Fruit fly (Drosophila melanogaster) whole organism, prepupa: ENCODE measurements around the gene Obp28a.
A peak's percentile ranks its signal among the peaks of the same experiment; 100 is the strongest.

Experiments
- Blimp-1 ChIP-seq: fragments of 200-800 bp; sonication (Bioruptor generic); optimal IDR thresholded peaks from 3 replicates; lab custom pipeline; 2017; ENCODE audit warnings: missing biosample characterization, missing genetic modification characterization, mild to moderate bottlenecking, moderate library complexity, missing genetic modification reagents
- CG10631 ChIP-seq: fragments of 200-800 bp; sonication (Bioruptor generic); optimal IDR thresholded peaks from 2 replicates; lab custom pipeline; 2016; ENCODE audit warnings: missing biosample characterization, missing genetic modification characterization
- CG11294 ChIP-seq: fragments of 200-800 bp; sonication (Bioruptor generic); IDR thresholded peaks from 2 replicates; pipeline ENCODE4 v1.3.6; 2022; ENCODE audit warnings: missing biosample characterization, missing genetic modification characterization
- CG11762 ChIP-seq: fragments of 200-800 bp; sonication (Bioruptor generic); optimal IDR thresholded peaks from 3 replicates; lab custom pipeline; 2016; ENCODE audit warnings: missing biosample characterization, missing genetic modification characterization; ENCODE audit not compliant: insufficient read depth
- CG11902 ChIP-seq: fragments of 200-800 bp; sonication (Bioruptor generic); optimal IDR thresholded peaks from 3 replicates; lab custom pipeline; 2016; ENCODE audit warnings: missing biosample characterization, missing genetic modification characterization
- CG15336 ChIP-seq: fragments of 200-800 bp; sonication (Bioruptor generic); IDR thresholded peaks from 2 replicates; pipeline ENCODE4 v1.3.6; 2022; ENCODE audit warnings: missing biosample characterization, missing genetic modification characterization
- CG1621 ChIP-seq: fragments of 200-800 bp; sonication (Bioruptor generic); optimal IDR thresholded peaks from 3 replicates; lab custom pipeline; 2018; ENCODE audit warnings: missing biosample characterization, mild to moderate bottlenecking, missing genetic modification characterization
- CG16779 ChIP-seq: fragments of 200-800 bp; sonication (Bioruptor generic); optimal IDR thresholded peaks from 3 replicates; lab custom pipeline; 2017; ENCODE audit warnings: missing biosample characterization, mild to moderate bottlenecking, missing genetic modification characterization
- CG31627 ChIP-seq: fragments of 200-800 bp; sonication (Bioruptor generic); optimal IDR thresholded peaks from 3 replicates; lab custom pipeline; 2016; ENCODE audit warnings: missing biosample characterization, missing genetic modification characterization
- CG3919 ChIP-seq: fragments of 200-800 bp; sonication (Bioruptor generic); optimal IDR thresholded peaks from 3 replicates; lab custom pipeline; 2016; ENCODE audit warnings: missing biosample characterization, missing genetic modification characterization
- CG6163 ChIP-seq: fragments of 200-800 bp; sonication (Bioruptor generic); IDR thresholded peaks from 3 replicates; pipeline ENCODE4 v1.3.6; 2022; ENCODE audit warnings: missing biosample characterization, missing genetic modification characterization
- CG6276 ChIP-seq: fragments of 200-800 bp; sonication (Bioruptor generic); optimal IDR thresholded peaks from 2 replicates; lab custom pipeline; 2017; ENCODE audit warnings: missing biosample characterization, mild to moderate bottlenecking, missing genetic modification characterization
- CG6792 ChIP-seq: fragments of 200-800 bp; sonication (Bioruptor generic); optimal IDR thresholded peaks from 3 replicates; lab custom pipeline; 2016; ENCODE audit warnings: missing biosample characterization, missing genetic modification characterization
- CG6808 ChIP-seq: fragments of 200-800 bp; sonication (Bioruptor generic); optimal IDR thresholded peaks from 3 replicates; lab custom pipeline; 2017; ENCODE audit warnings: missing biosample characterization, missing genetic modification characterization, mild to moderate bottlenecking, moderate library complexity, missing genetic modification reagents
- CG7368 ChIP-seq: fragments of 200-800 bp; sonication (Bioruptor generic); optimal IDR thresholded peaks from 3 replicates; lab custom pipeline; 2016; ENCODE audit warnings: missing biosample characterization, missing genetic modification characterization
- CG8119 ChIP-seq: fragments of 200-800 bp; sonication (Bioruptor generic); IDR thresholded peaks from 3 replicates; pipeline ENCODE4 v1.3.6; 2022; ENCODE audit warnings: missing biosample characterization, missing genetic modification characterization
- CG8632 ChIP-seq: fragments of 200-800 bp; sonication (Bioruptor generic); optimal IDR thresholded peaks from 3 replicates; lab custom pipeline; 2016; ENCODE audit warnings: missing biosample characterization, missing genetic modification characterization
- CG9139 ChIP-seq: fragments of 200-800 bp; sonication (Bioruptor generic); optimal IDR thresholded peaks from 3 replicates; lab custom pipeline; 2017; ENCODE audit warnings: missing biosample characterization, mild to moderate bottlenecking, missing genetic modification characterization
- Eip78C ChIP-seq: fragments of 200-800 bp; sonication (Bioruptor generic); peaks from one replicate; lab custom pipeline; 2016; ENCODE audit warnings: missing biosample characterization, missing genetic modification characterization
- Ets21C ChIP-seq: fragments of 200-800 bp; sonication (Bioruptor generic); optimal IDR thresholded peaks from 3 replicates; lab custom pipeline; 2016; ENCODE audit warnings: missing biosample characterization, missing genetic modification characterization
- Ets96B ChIP-seq: fragments of 200-800 bp; optimal IDR thresholded peaks from 2 replicates; lab custom pipeline; 2019; ENCODE audit warnings: missing biosample characterization, mild to moderate bottlenecking, missing genetic modification characterization, moderate library complexity
- Gug ChIP-seq: fragments of 200-800 bp; sonication (Bioruptor generic); IDR thresholded peaks from 2 replicates; pipeline ENCODE4 v1.3.6; 2022; ENCODE audit warnings: missing biosample characterization, missing genetic modification characterization
- Hr39 ChIP-seq: fragments of 200-800 bp; sonication (Bioruptor generic); optimal IDR thresholded peaks from 2 replicates; lab custom pipeline; 2016; ENCODE audit warnings: missing biosample characterization, missing genetic modification characterization
- Hr4 ChIP-seq: fragments of 200-800 bp; sonication (Bioruptor generic); optimal IDR thresholded peaks from 3 replicates; lab custom pipeline; 2016; ENCODE audit warnings: missing biosample characterization, missing genetic modification characterization
- Met ChIP-seq: fragments of 200-800 bp; sonication (Bioruptor generic); optimal IDR thresholded peaks from 3 replicates; lab custom pipeline; 2016; ENCODE audit warnings: missing biosample characterization, missing genetic modification characterization
- OdsH ChIP-seq: fragments of 200-800 bp; sonication (Bioruptor generic); optimal IDR thresholded peaks from 3 replicates; lab custom pipeline; 2016; ENCODE audit warnings: missing biosample characterization, missing genetic modification characterization
- Smox ChIP-seq: fragments of 200-800 bp; sonication (Bioruptor generic); optimal IDR thresholded peaks from 3 replicates; lab custom pipeline; 2016; ENCODE audit warnings: missing biosample characterization, missing genetic modification characterization
- Sox102F ChIP-seq: fragments of 200-800 bp; sonication (Bioruptor generic); optimal IDR thresholded peaks from 2 replicates; lab custom pipeline; 2016; ENCODE audit warnings: missing biosample characterization, mild to moderate bottlenecking, missing genetic modification characterization
- achi ChIP-seq: fragments of 200-800 bp; sonication (Bioruptor generic); optimal IDR thresholded peaks from 3 replicates; lab custom pipeline; 2016; ENCODE audit warnings: missing biosample characterization, missing genetic modification characterization
- cyc ChIP-seq: fragments of 200-800 bp; sonication (Bioruptor generic); optimal IDR thresholded peaks from 3 replicates; lab custom pipeline; 2016; ENCODE audit warnings: missing biosample characterization, missing genetic modification characterization
- dac ChIP-seq: fragments of 200-800 bp; sonication (Bioruptor generic); optimal IDR thresholded peaks from 2 replicates; lab custom pipeline; 2017; ENCODE audit warnings: missing biosample characterization, mild to moderate bottlenecking, missing genetic modification characterization
- eg ChIP-seq: fragments of 200-800 bp; sonication (Bioruptor generic); IDR thresholded peaks from 3 replicates; pipeline ENCODE4 v1.3.6; 2022; ENCODE audit warnings: missing biosample characterization, missing genetic modification characterization
- esn ChIP-seq: fragments of 200-800 bp; sonication (Bioruptor generic); optimal IDR thresholded peaks from 2 replicates; lab custom pipeline; 2016; ENCODE audit warnings: missing biosample characterization, mild to moderate bottlenecking, missing genetic modification characterization, moderate library complexity
- fd59A ChIP-seq: fragments of 200-800 bp; sonication (Bioruptor generic); optimal IDR thresholded peaks from 2 replicates; lab custom pipeline; 2017; ENCODE audit warnings: missing biosample characterization, mild to moderate bottlenecking, missing genetic modification characterization, missing genetic modification reagents
- fkh ChIP-seq: fragments of 200-800 bp; sonication (Bioruptor generic); optimal IDR thresholded peaks from 3 replicates; lab custom pipeline; 2017; ENCODE audit warnings: missing biosample characterization, mild to moderate bottlenecking, missing genetic modification characterization, moderate library complexity
- lz ChIP-seq: fragments of 200-800 bp; sonication (Bioruptor generic); optimal IDR thresholded peaks from 3 replicates; lab custom pipeline; 2016; ENCODE audit warnings: missing biosample characterization, missing genetic modification characterization
- net ChIP-seq: fragments of 200-800 bp; sonication (Bioruptor generic); optimal IDR thresholded peaks from 3 replicates; lab custom pipeline; 2016; ENCODE audit warnings: missing biosample characterization, missing genetic modification characterization
- pdm3 ChIP-seq: fragments of 200-800 bp; sonication (Bioruptor generic); optimal IDR thresholded peaks from 3 replicates; lab custom pipeline; 2016; ENCODE audit warnings: missing biosample characterization, missing genetic modification characterization
- salr ChIP-seq, 2 experiments: fragments of 200-800 bp; sonication (Bioruptor generic); optimal IDR thresholded peaks; 3 replicates each; lab custom pipeline; 2016 to 2018; ENCODE audit warnings: missing biosample characterization in 2 of 2, missing genetic modification characterization in 2 of 2, mild to moderate bottlenecking in 1 of 2
- spab ChIP-seq: fragments of 200-800 bp; sonication (Bioruptor generic); optimal IDR thresholded peaks from 2 replicates; lab custom pipeline; 2017; ENCODE audit warnings: missing biosample characterization, mild to moderate bottlenecking, missing genetic modification characterization, missing genetic modification reagents
- ss ChIP-seq, 2 experiments: fragments of 200-800 bp; sonication (Bioruptor generic); optimal IDR thresholded peaks; 2 replicates in 1 of 2; 3 replicates in 1 of 2; lab custom pipeline; 2017 to 2018; ENCODE audit warnings: mild to moderate bottlenecking in 2 of 2, missing biosample characterization in 2 of 2, missing genetic modification characterization in 2 of 2, moderate library complexity in 1 of 2
- svp ChIP-seq: fragments of 200-800 bp; sonication (Bioruptor generic); peaks from one replicate; lab custom pipeline; 2016; ENCODE audit warnings: missing biosample characterization, missing genetic modification characterization
- vri ChIP-seq: fragments of 200-800 bp; sonication (Bioruptor generic); optimal IDR thresholded peaks from 3 replicates; lab custom pipeline; 2016; ENCODE audit warnings: missing biosample characterization, mild to moderate bottlenecking, missing genetic modification characterization

Obp28a gene

DNA sequence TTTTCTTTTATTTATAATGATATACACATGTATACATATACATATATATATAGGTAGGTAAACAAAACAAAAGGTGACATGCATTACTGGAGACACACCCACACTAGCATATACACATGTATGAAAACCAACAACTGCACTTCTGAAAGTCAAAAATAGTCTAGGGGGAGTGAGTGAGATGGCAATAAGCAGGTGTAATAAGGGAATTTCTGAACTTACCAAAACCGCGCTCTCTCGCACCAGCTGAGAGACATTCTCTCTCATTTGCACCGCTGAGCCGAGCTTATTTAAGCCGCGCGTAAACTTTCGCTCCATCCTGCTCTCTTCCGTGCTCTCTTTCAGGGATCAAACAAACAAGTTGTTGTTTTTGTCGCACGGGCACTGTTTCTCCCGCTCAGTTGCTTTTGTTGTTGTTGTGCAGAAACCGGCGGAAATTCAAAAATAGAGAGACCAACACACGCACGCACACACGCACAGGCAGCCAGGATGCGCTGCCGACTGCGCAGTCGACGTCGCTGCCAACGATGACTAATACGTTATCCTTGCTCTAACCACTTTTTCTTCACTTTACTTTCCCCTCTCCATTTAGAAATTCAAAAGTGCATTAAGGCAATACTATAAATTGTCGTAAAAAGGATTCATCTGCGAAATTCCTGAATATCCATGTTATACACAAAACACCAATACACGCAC, 1.7 kb downstream of the Obp28a start:
- TF ChIP-seq CG10631 (GFP tag; lab: Kevin White, UChicago) = no peak
- TF ChIP-seq CG9139 (GFP tag; lab: Kevin White, UChicago) = no peak
- peak in 1 of 2 experiments; percentile 51 for TF ChIP-seq ss (GFP tag; optimal IDR thresholded peaks at IDR 0.05; lab: Kevin White, UChicago)
- TF ChIP-seq vri = peak; percentile 4
- no peak for TF ChIP-seq achi (GFP tag; lab: Kevin White, UChicago)
- TF ChIP-seq Met (GFP tag; lab: Kevin White, UChicago) = no peak
- TF ChIP-seq CG3919 (GFP tag; lab: Kevin White, UChicago) = no peak
- no peak for TF ChIP-seq CG16779
- no peak for TF ChIP-seq Ets96B (tag; lab: Kevin White, UChicago)
- no peak for TF ChIP-seq eg (GFP tag; lab: Robert Waterston, UW)
- peak; percentile 13; the same call in 1 of the 3 replicates for TF ChIP-seq CG8119 (GFP tag; lab: Robert Waterston, UW)
- no peak for TF ChIP-seq Sox102F (GFP tag; lab: Kevin White, UChicago)
- TF ChIP-seq pdm3 (GFP tag; lab: Kevin White, UChicago) = no peak
- TF ChIP-seq CG6163 (GFP tag; lab: Robert Waterston, UW) = 0 out of 3 replicates have a peak, but pooled peaks have one; percentile 20
- TF ChIP-seq CG31627 (GFP tag; lab: Kevin White, UChicago) = no peak
- TF ChIP-seq CG6808 (GFP tag; lab: Kevin White, UChicago) = peak; percentile 36
- TF ChIP-seq Gug (GFP tag; lab: Robert Waterston, UW) = no peak

DNA sequence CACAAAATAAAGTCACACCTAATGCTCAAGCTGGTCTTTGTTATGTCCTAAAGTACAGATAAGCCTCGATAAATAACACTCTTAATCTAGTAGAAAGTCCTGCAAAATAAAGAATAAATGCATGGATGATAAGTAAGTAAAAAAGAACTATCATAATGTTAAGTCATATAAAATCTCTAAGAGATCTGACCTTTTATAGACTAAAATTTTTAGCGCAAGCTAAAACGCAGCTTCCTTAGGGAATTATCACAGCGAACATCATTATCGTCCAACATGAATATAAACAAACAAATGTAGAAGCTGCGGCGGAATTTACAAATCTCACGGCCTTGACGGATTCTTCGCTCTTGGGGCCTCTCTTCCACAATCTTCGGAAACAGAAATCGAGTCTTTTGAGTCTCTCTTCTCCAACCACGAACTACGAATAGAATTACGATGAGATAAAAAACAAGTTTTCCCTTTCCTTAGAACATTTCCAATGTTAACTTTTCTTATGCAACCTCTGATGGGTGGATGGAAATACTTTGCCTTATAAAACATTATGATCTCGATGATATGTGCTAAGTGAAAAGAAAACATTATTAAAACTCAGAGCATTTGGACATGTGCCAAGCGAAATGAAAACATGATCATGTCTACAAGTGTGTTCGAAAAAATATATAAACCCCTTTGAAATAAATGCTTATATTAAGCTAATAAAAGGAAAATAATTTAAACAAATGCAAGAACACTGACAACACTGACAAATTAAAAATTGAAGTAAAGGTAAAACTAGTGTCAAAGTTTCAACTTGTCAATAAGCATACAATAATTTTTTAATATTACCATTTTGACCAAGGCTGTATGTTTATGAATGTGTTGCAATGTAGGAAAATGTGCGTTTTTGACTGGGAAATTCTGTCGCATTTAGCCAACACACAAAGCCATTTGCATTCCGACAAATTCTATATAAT, 2.5 kb downstream of the Obp28a start:
- no peak for TF ChIP-seq CG11902
- TF ChIP-seq achi (GFP tag; lab: Kevin White, UChicago) = peak; percentile 12
- TF ChIP-seq Gug (GFP tag; lab: Robert Waterston, UW) = 0 out of 2 replicates have a peak, but pooled peaks have one; percentile 17
- TF ChIP-seq Smox (GFP tag; lab: Kevin White, UChicago) = no peak
- no peak for TF ChIP-seq Sox102F (GFP tag; lab: Kevin White, UChicago)
- TF ChIP-seq CG7368 (GFP tag; lab: Kevin White, UChicago) = no peak
- TF ChIP-seq Eip78C (GFP tag; lab: Kevin White, UChicago) = peak; percentile 82
- no peak for TF ChIP-seq spab (GFP tag; lab: Kevin White, UChicago)
- TF ChIP-seq CG3919 (GFP tag; lab: Kevin White, UChicago) = no peak
- no peak for TF ChIP-seq lz (GFP tag; lab: Kevin White, UChicago)
- TF ChIP-seq net (GFP tag; lab: Kevin White, UChicago) = no peak
- TF ChIP-seq CG6276 (GFP tag; lab: Kevin White, UChicago) = peak; percentile 62
- TF ChIP-seq CG11762 (GFP tag; lab: Kevin White, UChicago) = no peak
- TF ChIP-seq fd59A (GFP tag; lab: Kevin White, UChicago) = no peak
- no peak for TF ChIP-seq Met (GFP tag; lab: Kevin White, UChicago)
- 0 out of 3 replicates have a peak, but pooled peaks have one; percentile 50 for TF ChIP-seq eg (GFP tag; lab: Robert Waterston, UW)
- peak; percentile 51 for TF ChIP-seq Hr4
- no peak for TF ChIP-seq Blimp-1 (GFP tag; lab: Kevin White, UChicago)
- TF ChIP-seq fkh (GFP tag; lab: Kevin White, UChicago) = no peak
- TF ChIP-seq vri = no peak
- no peak for TF ChIP-seq CG6808 (GFP tag; lab: Kevin White, UChicago)
- peak; percentile 14 for TF ChIP-seq Hr39 (GFP tag; lab: Kevin White, UChicago)
- peak; percentile 10 for TF ChIP-seq Ets96B (tag; lab: Kevin White, UChicago)
- no peak for TF ChIP-seq Ets21C (GFP tag; lab: Kevin White, UChicago)
- peak; percentile 31 for TF ChIP-seq pdm3 (GFP tag; lab: Kevin White, UChicago)
- no peak for TF ChIP-seq CG11294
- no peak for TF ChIP-seq CG1621 (tag; lab: Kevin White, UChicago)
- TF ChIP-seq CG10631 (GFP tag; lab: Kevin White, UChicago) = peak; percentile 34
- TF ChIP-seq ss (GFP tag; optimal IDR thresholded peaks at IDR 0.05; lab: Kevin White, UChicago) = no peak
- TF ChIP-seq esn = no peak
- TF ChIP-seq cyc (GFP tag; lab: Kevin White, UChicago) = no peak
- no peak for TF ChIP-seq CG31627 (GFP tag; lab: Kevin White, UChicago)
- TF ChIP-seq CG6792 (GFP tag; lab: Kevin White, UChicago) = no peak
- TF ChIP-seq CG8632 (GFP tag; lab: Kevin White, UChicago) = no peak
- peak; percentile 54 for TF ChIP-seq svp (GFP tag; lab: Kevin White, UChicago)
- TF ChIP-seq salr (GFP tag; optimal IDR thresholded peaks at IDR 0.05; lab: Kevin White, UChicago) = peak in 1 of 2 experiments; percentile 24
- TF ChIP-seq CG16779 = no peak
- no peak for TF ChIP-seq dac (GFP tag; lab: Kevin White, UChicago)
- TF ChIP-seq OdsH (GFP tag; lab: Kevin White, UChicago) = peak; percentile 39
- TF ChIP-seq CG15336 = peak; percentile 56
